Worm (Caenorhabditis elegans): Measurements from ENCODE around the gene srv-19.

Gene srv-19

DNA sequence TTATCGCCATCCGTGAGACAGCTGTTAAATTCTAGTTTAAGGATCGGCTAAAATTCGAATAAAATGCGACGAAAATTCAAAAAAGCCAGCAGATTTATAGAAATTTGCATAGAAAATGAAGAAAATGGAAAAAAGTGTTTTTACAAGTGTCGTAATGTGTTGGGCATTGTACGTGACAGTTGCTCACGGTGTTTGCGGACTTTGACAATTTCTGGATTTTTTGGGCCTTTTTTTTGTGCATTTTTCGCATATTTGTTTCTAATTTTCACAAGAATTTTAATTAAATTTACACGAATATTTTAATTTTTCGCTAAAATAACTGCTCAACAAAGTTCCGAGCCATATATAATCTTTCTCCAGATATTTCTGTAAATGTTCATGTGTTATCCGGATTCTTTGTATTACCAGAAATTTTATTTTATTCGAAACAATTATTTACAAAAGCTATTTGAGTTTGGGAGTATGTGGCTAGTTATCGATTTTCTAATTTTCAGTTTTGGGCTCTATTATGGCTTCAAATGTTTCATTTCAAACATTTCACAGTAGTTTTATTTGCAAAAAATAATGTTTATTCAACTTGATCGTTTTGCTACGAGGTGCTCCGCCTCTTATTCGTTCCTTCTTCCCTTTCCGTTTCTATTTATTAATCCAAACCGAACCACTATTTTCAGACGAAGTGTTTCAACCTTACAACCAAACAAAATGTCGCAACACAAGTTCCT, 25.6 kb downstream of the srv-19 start, which contains the start of gene sams-3 (continued):
- peak; percentile 20 for TF ChIP-seq lin-13 (GFP tag; optimal IDR thresholded peaks at IDR 0.05)
- TF ChIP-seq nhr-85 (tag): peak; percentile 78
- TF ChIP-seq unc-130 (tag; optimal IDR thresholded peaks at IDR 0.05): peak; percentile 53
- TF ChIP-seq ceh-8 (GFP tag; optimal IDR thresholded peaks at IDR 0.05): no peak
- TF ChIP-seq fos-1 (tag; optimal IDR thresholded peaks at IDR 0.05): no peak
- TF ChIP-seq elt-2 (tag; optimal IDR thresholded peaks at IDR 0.05): no peak
- no peak for TF ChIP-seq zag-1 (tag; optimal IDR thresholded peaks at IDR 0.05)
- TF ChIP-seq ces-1 (GFP tag; optimal IDR thresholded peaks at IDR 0.05): no peak
- TF ChIP-seq nhr-28 (tag; optimal IDR thresholded peaks at IDR 0.05): no peak
- peak; percentile 54 for TF ChIP-seq nhr-47 (tag; optimal IDR thresholded peaks at IDR 0.05)
- no peak for TF ChIP-seq pqm-1 (tag; optimal IDR thresholded peaks at IDR 0.05)
- no peak for TF ChIP-seq egl-27 (tag; optimal IDR thresholded peaks at IDR 0.05)
- TF ChIP-seq aha-1 (tag; optimal IDR thresholded peaks at IDR 0.05): no peak
- peak; percentile 57 for TF ChIP-seq swsn-7 (tag; optimal IDR thresholded peaks at IDR 0.05)
- peak; percentile 46 to 57 for TF ChIP-seq lin-35 (GFP tag; optimal IDR thresholded peaks at IDR 0.05)
- TF ChIP-seq F16B12.6 (tag; optimal IDR thresholded peaks at IDR 0.05): peak; percentile 93
- peak; percentile 89 for TF ChIP-seq mab-9 (GFP tag; IDR thresholded peaks at IDR 0.05)

DNA sequence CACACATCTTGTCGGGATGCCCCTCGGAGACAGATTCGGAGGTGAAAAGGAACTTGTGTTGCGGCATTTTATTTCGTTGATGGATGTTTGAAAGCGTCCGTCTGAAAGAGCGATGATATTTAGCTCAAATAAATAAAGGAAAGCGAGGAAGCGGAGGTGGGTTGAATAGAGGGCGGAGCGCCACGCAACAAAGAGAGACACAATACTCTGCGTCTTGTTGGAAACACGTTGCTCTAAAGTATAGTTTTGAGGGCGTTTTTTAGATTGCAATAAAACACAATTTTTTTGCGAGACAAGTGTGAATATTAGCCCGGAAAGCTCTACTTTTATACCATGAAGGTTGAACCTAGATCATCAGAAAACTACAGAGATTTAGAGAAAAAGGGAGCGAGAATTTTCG, 27.5 kb downstream of the srv-19 start, which contains the start of gene sams-4:
Gene sams-4 (minus strand): TSS at position 101 of the 400 bp plus-strand sequence.
- no peak for TF ChIP-seq lin-39 (tag; optimal IDR thresholded peaks at IDR 0.05)
- TF ChIP-seq ztf-4 (tag; optimal IDR thresholded peaks at IDR 0.05): no peak
- no peak for TF ChIP-seq Y116A8C.19 (tag; optimal IDR thresholded peaks at IDR 0.05; ENCODE audit: borderline replicate concordance)
- no peak for TF ChIP-seq snpc-4 (tag; optimal IDR thresholded peaks at IDR 0.05)
- no peak for TF ChIP-seq efl-1 (optimal IDR thresholded peaks at IDR 0.05)
- TF ChIP-seq efl-1 (GFP tag; optimal IDR thresholded peaks at IDR 0.05 in 1 of 2): no peak
- TF ChIP-seq sup-37 (GFP tag; optimal IDR thresholded peaks at IDR 0.05): no peak
- no peak for TF ChIP-seq nhr-85 (tag)
- no peak for TF ChIP-seq grh-1 (GFP tag; IDR thresholded peaks at IDR 0.05)
- no peak for TF ChIP-seq mab-9 (GFP tag; IDR thresholded peaks at IDR 0.05)

DNA sequence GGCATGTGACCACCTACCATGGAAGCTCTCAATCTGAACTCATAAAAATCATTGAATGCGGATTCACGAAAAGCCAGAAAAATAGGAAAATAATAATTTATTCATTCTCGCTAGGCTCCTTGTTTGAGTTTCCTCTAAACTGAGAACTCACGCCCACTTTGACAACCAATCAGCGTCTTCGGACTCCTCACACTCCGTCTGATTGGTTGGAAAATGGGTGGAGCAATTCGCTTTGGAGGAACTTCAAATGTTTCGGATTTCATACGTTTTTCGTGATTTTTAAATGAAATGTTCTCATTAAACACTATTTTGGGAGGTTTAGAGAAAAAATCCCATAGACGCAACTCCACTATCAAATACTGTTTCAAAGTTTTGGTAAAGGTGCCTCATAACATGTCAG, 30.8 kb downstream of the srv-19 start:
- TF ChIP-seq efl-1 (optimal IDR thresholded peaks at IDR 0.05) (no peak), efl-1 (GFP tag; optimal IDR thresholded peaks at IDR 0.05 in 1 of 2) (peak in 1 of 2 experiments; percentile 58), Y116A8C.19 (tag; optimal IDR thresholded peaks at IDR 0.05; ENCODE audit: borderline replicate concordance) (no peak), zag-1 (tag; optimal IDR thresholded peaks at IDR 0.05) (no peak), efl-3 (GFP tag; optimal IDR thresholded peaks at IDR 0.05) (no peak)

DNA sequence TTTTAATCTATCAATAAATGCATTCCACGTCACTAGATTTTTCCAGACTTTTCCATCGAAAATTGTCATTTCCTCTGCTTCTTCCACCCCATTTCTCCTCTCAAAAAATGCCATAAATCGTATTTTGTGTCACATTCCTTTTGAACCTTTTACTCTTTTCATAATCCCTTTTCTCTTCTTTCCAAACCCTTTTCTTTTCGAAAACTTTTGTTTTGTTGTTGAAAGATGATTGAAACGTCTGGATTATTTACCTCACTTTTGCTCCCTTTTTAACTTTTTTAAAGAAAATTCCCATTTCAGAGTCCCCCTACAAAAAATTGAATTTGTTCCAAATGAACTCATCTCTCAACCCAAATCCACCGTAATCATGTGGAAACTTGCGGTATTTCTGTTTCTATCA, 34.5 kb downstream of the srv-19 start, which contains the start of gene C06E7.2:
Gene C06E7.2 (plus strand): TSS at position 301 of the 400 bp plus-strand sequence.
- TF ChIP-seq rnt-1 (tag; optimal IDR thresholded peaks at IDR 0.05) (no peak), nhr-12 (tag; optimal IDR thresholded peaks at IDR 0.05) (no peak), C04F5.9 (tag; optimal IDR thresholded peaks at IDR 0.05) (no peak), unc-98 (GFP tag; IDR thresholded peaks at IDR 0.05) (no peak), ceh-88 (GFP tag; IDR thresholded peaks at IDR 0.05) (no peak), hlh-17 (GFP tag; optimal IDR thresholded peaks at IDR 0.05; ENCODE audit: borderline replicate concordance) (no peak), ceh-8 (GFP tag; optimal IDR thresholded peaks at IDR 0.05) (no peak), nhr-76 (tag; optimal IDR thresholded peaks at IDR 0.05) (no peak), nhr-85 (tag) (no peak)

DNA sequence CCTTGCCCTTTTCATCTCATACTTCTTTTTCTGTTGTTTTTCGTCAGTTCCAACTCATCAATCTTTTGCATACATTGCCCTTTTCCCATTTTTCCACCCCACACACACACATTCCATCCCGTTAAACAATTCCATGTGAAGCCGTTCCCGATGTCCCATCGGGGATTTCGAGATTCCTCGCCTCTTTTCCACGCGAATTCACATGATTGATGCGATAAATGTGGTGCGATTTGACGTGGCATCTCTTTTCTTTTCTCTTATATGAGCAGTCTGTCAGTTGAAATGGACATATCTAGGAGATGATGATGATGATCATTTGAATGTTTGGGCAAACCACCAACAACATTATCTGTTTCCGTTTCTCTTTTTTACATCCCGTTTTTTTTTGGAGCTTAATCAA, 39.5 kb downstream of the srv-19 start:
- TF ChIP-seq egl-27 (tag; optimal IDR thresholded peaks at IDR 0.05) (no peak), swsn-7 (tag; optimal IDR thresholded peaks at IDR 0.05) (no peak), lin-14 (GFP tag; optimal IDR thresholded peaks at IDR 0.05) (peak; percentile 21), fkh-10 (GFP tag; optimal IDR thresholded peaks at IDR 0.05) (no peak), ces-1 (GFP tag; optimal IDR thresholded peaks at IDR 0.05) (no peak), zag-1 (tag; optimal IDR thresholded peaks at IDR 0.05) (no peak), lir-3 (tag; optimal IDR thresholded peaks at IDR 0.05; ENCODE audit: poor library complexity) (no peak), lsy-2 (tag; optimal IDR thresholded peaks at IDR 0.05) (no peak)
